Fruit fly (Drosophila melanogaster) whole organism, embryonic: ENCODE results near the gene Spt20.

ENCODE experiments used
- Abd-B ChIP-seq: fragments of 200-800 bp; sonication (Bioruptor generic); optimal IDR thresholded peaks from 2 replicates; lab custom pipeline; 2018; ENCODE audit warnings: missing biosample characterization, mild to moderate bottlenecking, missing genetic modification characterization, moderate library complexity
- Adf1 ChIP-seq: fragments of 200-800 bp; sonication (Bioruptor generic); IDR thresholded peaks from 2 replicates; pipeline ENCODE4 v1.3.6; 2022; ENCODE audit warnings: missing biosample characterization, missing genetic modification characterization
- Blimp-1 ChIP-seq: fragments of 200-800 bp; sonication (Bioruptor generic); optimal IDR thresholded peaks from 3 replicates; lab custom pipeline; 2018; ENCODE audit warnings: missing biosample characterization, missing genetic modification characterization, mild to moderate bottlenecking, moderate library complexity, missing genetic modification reagents
- CG1024 ChIP-seq: fragments of 200-800 bp; sonication (Bioruptor generic); IDR thresholded peaks from 2 replicates; pipeline ENCODE4 v1.3.6; 2022; ENCODE audit warnings: missing biosample characterization, missing genetic modification characterization
- CG10462 ChIP-seq: fragments of 200-800 bp; sonication (Bioruptor generic); optimal IDR thresholded peaks from 2 replicates; lab custom pipeline; 2016; ENCODE audit warnings: missing biosample characterization, missing genetic modification characterization
- CG10543 ChIP-seq: fragments of 200-800 bp; sonication (Bioruptor generic); optimal IDR thresholded peaks from 3 replicates; lab custom pipeline; 2017; ENCODE audit warnings: missing biosample characterization, mild to moderate bottlenecking, missing genetic modification characterization, moderate library complexity
- CG10565 ChIP-seq: fragments of 200-800 bp; sonication (Bioruptor generic); optimal IDR thresholded peaks from 3 replicates; lab custom pipeline; 2016; ENCODE audit warnings: missing biosample characterization, mild to moderate bottlenecking, missing genetic modification characterization
- CG15269 ChIP-seq: fragments of 200-800 bp; sonication (Bioruptor generic); optimal IDR thresholded peaks from 2 replicates; lab custom pipeline; 2018; ENCODE audit warnings: missing biosample characterization, mild to moderate bottlenecking, missing genetic modification characterization, moderate library complexity
- CG16813 ChIP-seq: fragments of 200-800 bp; sonication (Bioruptor generic); IDR thresholded peaks from 3 replicates; pipeline ENCODE4 v1.3.6; 2022; ENCODE audit warnings: missing biosample characterization, missing genetic modification characterization; ENCODE audit not compliant: partially characterized antibody
- CG16815 ChIP-seq: fragments of 200-800 bp; sonication (Bioruptor generic); optimal IDR thresholded peaks from 3 replicates; lab custom pipeline; 2017; ENCODE audit warnings: missing biosample characterization, mild to moderate bottlenecking, missing genetic modification characterization
- CG17361 ChIP-seq: fragments of 200-800 bp; sonication (Bioruptor generic); IDR thresholded peaks from 3 replicates; pipeline ENCODE4 v1.3.6; 2022; ENCODE audit warnings: missing biosample characterization, missing genetic modification characterization
- CG17612 ChIP-seq: fragments of 200-800 bp; sonication (Bioruptor generic); IDR thresholded peaks from 2 replicates; pipeline ENCODE4 v1.3.6; 2022; ENCODE audit warnings: missing biosample characterization, missing genetic modification characterization
- CG17912 ChIP-seq: fragments of 200-800 bp; sonication (Bioruptor generic); optimal IDR thresholded peaks from 2 replicates; lab custom pipeline; 2018; ENCODE audit warnings: missing biosample characterization, mild to moderate bottlenecking, missing genetic modification characterization
- CG2116 ChIP-seq: fragments of 200-800 bp; sonication (Bioruptor generic); optimal IDR thresholded peaks from 3 replicates; lab custom pipeline; 2018; ENCODE audit warnings: missing biosample characterization, mild to moderate bottlenecking, missing genetic modification characterization
- CG2875 ChIP-seq: fragments of 200-800 bp; sonication (Bioruptor generic); optimal IDR thresholded peaks from 2 replicates; lab custom pipeline; 2017; ENCODE audit warnings: missing biosample characterization, mild to moderate bottlenecking, missing genetic modification characterization, missing genetic modification reagents
- CG42726 ChIP-seq: fragments of 200-800 bp; sonication (Bioruptor generic); IDR thresholded peaks from 2 replicates; pipeline ENCODE4 v1.3.6; 2022; ENCODE audit warnings: missing biosample characterization, missing genetic modification characterization; ENCODE audit not compliant: partially characterized antibody
- CG43689 ChIP-seq: fragments of 200-800 bp; sonication (Bioruptor generic); IDR thresholded peaks from 2 replicates; pipeline ENCODE4 v1.3.6; 2022; ENCODE audit warnings: missing biosample characterization, missing genetic modification characterization
- CG4404 ChIP-seq: fragments of 200-800 bp; sonication (Bioruptor generic); IDR thresholded peaks from 2 replicates; pipeline ENCODE4 v1.3.6; 2022; ENCODE audit warnings: missing biosample characterization, missing genetic modification characterization
- CG8478 ChIP-seq: fragments of >200 bp; optimal IDR thresholded peaks from 2 replicates; lab custom pipeline; 2018
- CG9727 ChIP-seq: fragments of 200-800 bp; sonication (Bioruptor generic); optimal IDR thresholded peaks from 3 replicates; lab custom pipeline; 2017; ENCODE audit warnings: missing biosample characterization, mild to moderate bottlenecking, missing genetic modification characterization
- D ChIP-seq, 2 experiments: fragments of 200-800 bp in 1 of 2; fragments of >200 bp in 1 of 2; sonication (Bioruptor generic) in 1 of 2; optimal IDR thresholded peaks; 2 replicates in 1 of 2; 3 replicates in 1 of 2; lab custom pipeline; 2017; ENCODE audit warnings: mild to moderate bottlenecking in 1 of 2, missing biosample characterization in 1 of 2, missing genetic modification characterization in 1 of 2, missing genetic modification reagents in 1 of 2
- D19A ChIP-seq: fragments of 200-800 bp; optimal IDR thresholded peaks from 3 replicates; lab custom pipeline; 2019; ENCODE audit warnings: missing biosample characterization, mild to moderate bottlenecking, missing genetic modification characterization, moderate library complexity
- Dbx ChIP-seq: fragments of 200-800 bp; sonication (Bioruptor generic); IDR thresholded peaks from 3 replicates; pipeline ENCODE4 v1.3.6; 2022; ENCODE audit warnings: missing biosample characterization, missing genetic modification characterization
- Ets65A ChIP-seq: fragments of 200-800 bp; sonication (Bioruptor generic); peaks from one replicate; lab custom pipeline; 2016; ENCODE audit warnings: missing biosample characterization, missing genetic modification characterization
- GATAe ChIP-seq: fragments of 200-800 bp; sonication (Bioruptor generic); conservative IDR thresholded peaks from 2 replicates; pipeline ENCODE4 v1.3.6; 2022; ENCODE audit warnings: missing biosample characterization, missing genetic modification characterization
- H2.0 ChIP-seq: fragments of 200-800 bp; sonication (Bioruptor generic); IDR thresholded peaks from 2 replicates; pipeline ENCODE4 v1.3.6; 2022; ENCODE audit warnings: missing biosample characterization, missing genetic modification characterization
- HHEX ChIP-seq: fragments of 200-800 bp; sonication (Bioruptor generic); optimal IDR thresholded peaks from 3 replicates; lab custom pipeline; 2017; ENCODE audit warnings: missing biosample characterization, mild to moderate bottlenecking, missing genetic modification characterization, missing genetic modification reagents
- Nf-YA ChIP-seq: fragments of 200-800 bp; sonication (Bioruptor generic); IDR thresholded peaks from 2 replicates; pipeline ENCODE4 v1.3.6; 2022; ENCODE audit warnings: missing biosample characterization, missing genetic modification characterization
- Oaz ChIP-seq: fragments of 200-800 bp; sonication (Bioruptor generic); IDR thresholded peaks from 2 replicates; pipeline ENCODE4 v1.3.6; 2022; ENCODE audit warnings: missing biosample characterization, missing genetic modification characterization
- Poxn ChIP-seq: fragments of 200-800 bp; sonication (Bioruptor generic); IDR thresholded peaks from 2 replicates; pipeline ENCODE4 v1.3.6; 2022; ENCODE audit warnings: missing biosample characterization, missing genetic modification characterization
- Scr ChIP-seq: fragments of 200-800 bp; sonication (Bioruptor generic); IDR thresholded peaks from 2 replicates; pipeline ENCODE4 v1.3.6; 2022; ENCODE audit warnings: missing biosample characterization, missing genetic modification characterization; ENCODE audit not compliant: partially characterized antibody
- Spps ChIP-seq: fragments of 200-800 bp; sonication (Bioruptor generic); optimal IDR thresholded peaks from 2 replicates; lab custom pipeline; 2018; ENCODE audit warnings: missing biosample characterization, mild to moderate bottlenecking, missing genetic modification characterization
- Stat92E ChIP-seq, 3 experiments: fragments of >200 bp in 2 of 3; fragments of 200-800 bp in 1 of 3; sonication (Bioruptor generic) in 1 of 3; optimal IDR thresholded peaks; 2 replicates each; lab custom pipeline; 2017 to 2019; ENCODE audit warnings: missing biosample characterization in 3 of 3, missing genetic modification characterization in 3 of 3, mild to moderate bottlenecking in 1 of 3, moderate library complexity in 1 of 3
- Taf1 ChIP-seq: fragments of 200-800 bp; sonication (Bioruptor generic); IDR thresholded peaks from 2 replicates; pipeline ENCODE4 v1.3.6; 2022; ENCODE audit warnings: missing biosample characterization, missing genetic modification characterization
- ash1 ChIP-seq: fragments of 200-800 bp; sonication (Bioruptor generic); optimal IDR thresholded peaks from 2 replicates; lab custom pipeline; 2018; ENCODE audit warnings: missing biosample characterization, mild to moderate bottlenecking, missing genetic modification characterization
- bsh ChIP-seq, 2 experiments: fragments of 200-800 bp; sonication (Bioruptor generic); optimal IDR thresholded peaks; 2 replicates each; lab custom pipeline; 2017 to 2018; ENCODE audit warnings: mild to moderate bottlenecking in 2 of 2, missing biosample characterization in 2 of 2, missing genetic modification characterization in 2 of 2, moderate library complexity in 1 of 2
- cg ChIP-seq: fragments of 200-800 bp; sonication (Bioruptor generic); optimal IDR thresholded peaks from 3 replicates; lab custom pipeline; 2019; ENCODE audit warnings: missing biosample characterization, mild to moderate bottlenecking, missing genetic modification characterization, moderate library complexity
- chif ChIP-seq, 2 experiments: fragments of 200-800 bp; sonication (Bioruptor generic); optimal IDR thresholded peaks; 3 replicates each; lab custom pipeline; 2016; ENCODE audit warnings: missing biosample characterization in 2 of 2, missing genetic modification characterization in 2 of 2
- crp ChIP-seq, 2 experiments: fragments of 200-800 bp; sonication (Bioruptor generic); optimal IDR thresholded peaks; 2 replicates in 1 of 2; 3 replicates in 1 of 2; lab custom pipeline; 2017; ENCODE audit warnings: missing biosample characterization in 2 of 2, missing genetic modification characterization in 2 of 2, mild to moderate bottlenecking in 1 of 2, moderate library complexity in 1 of 2
- cwo ChIP-seq: fragments of 200-800 bp; sonication (Bioruptor generic); optimal IDR thresholded peaks from 3 replicates; lab custom pipeline; 2017; ENCODE audit warnings: missing biosample characterization, missing genetic modification characterization, mild to moderate bottlenecking, moderate library complexity, missing genetic modification reagents
- dati ChIP-seq: fragments of 200-800 bp; sonication (Bioruptor generic); IDR thresholded peaks from 2 replicates; pipeline ENCODE4 v1.3.6; 2022; ENCODE audit warnings: missing biosample characterization, missing genetic modification characterization
- ems ChIP-seq: fragments of 200-800 bp; sonication (Bioruptor generic); optimal IDR thresholded peaks from 3 replicates; lab custom pipeline; 2016; ENCODE audit warnings: missing biosample characterization, missing genetic modification characterization
- ham ChIP-seq: fragments of 200-800 bp; sonication (Bioruptor generic); IDR thresholded peaks from 2 replicates; pipeline ENCODE4 v1.3.6; 2022; ENCODE audit warnings: missing biosample characterization, missing genetic modification characterization
- nerfin-1 ChIP-seq: fragments of 200-800 bp; sonication (Bioruptor generic); optimal IDR thresholded peaks from 3 replicates; lab custom pipeline; 2019; ENCODE audit warnings: missing biosample characterization, mild to moderate bottlenecking, missing genetic modification characterization, moderate library complexity
- rib ChIP-seq: fragments of 200-800 bp; sonication (Bioruptor generic); IDR thresholded peaks from 2 replicates; pipeline ENCODE4 v1.3.6; 2022; ENCODE audit warnings: missing biosample characterization, missing genetic modification characterization
- twi ChIP-seq: fragments of 200-800 bp; optimal IDR thresholded peaks from 2 replicates; lab custom pipeline; 2019; ENCODE audit warnings: missing biosample characterization, mild to moderate bottlenecking, missing genetic modification characterization, moderate library complexity
- vfl ChIP-seq: fragments of 200-800 bp; sonication (Bioruptor generic); optimal IDR thresholded peaks from 2 replicates; lab custom pipeline; 2016; ENCODE audit warnings: missing biosample characterization, missing genetic modification characterization
- wdn ChIP-seq: fragments of 200-800 bp; sonication (Bioruptor generic); IDR thresholded peaks from 2 replicates; pipeline ENCODE4 v1.3.6; 2022; ENCODE audit warnings: missing biosample characterization, missing genetic modification characterization

Gene Spt20

DNA sequence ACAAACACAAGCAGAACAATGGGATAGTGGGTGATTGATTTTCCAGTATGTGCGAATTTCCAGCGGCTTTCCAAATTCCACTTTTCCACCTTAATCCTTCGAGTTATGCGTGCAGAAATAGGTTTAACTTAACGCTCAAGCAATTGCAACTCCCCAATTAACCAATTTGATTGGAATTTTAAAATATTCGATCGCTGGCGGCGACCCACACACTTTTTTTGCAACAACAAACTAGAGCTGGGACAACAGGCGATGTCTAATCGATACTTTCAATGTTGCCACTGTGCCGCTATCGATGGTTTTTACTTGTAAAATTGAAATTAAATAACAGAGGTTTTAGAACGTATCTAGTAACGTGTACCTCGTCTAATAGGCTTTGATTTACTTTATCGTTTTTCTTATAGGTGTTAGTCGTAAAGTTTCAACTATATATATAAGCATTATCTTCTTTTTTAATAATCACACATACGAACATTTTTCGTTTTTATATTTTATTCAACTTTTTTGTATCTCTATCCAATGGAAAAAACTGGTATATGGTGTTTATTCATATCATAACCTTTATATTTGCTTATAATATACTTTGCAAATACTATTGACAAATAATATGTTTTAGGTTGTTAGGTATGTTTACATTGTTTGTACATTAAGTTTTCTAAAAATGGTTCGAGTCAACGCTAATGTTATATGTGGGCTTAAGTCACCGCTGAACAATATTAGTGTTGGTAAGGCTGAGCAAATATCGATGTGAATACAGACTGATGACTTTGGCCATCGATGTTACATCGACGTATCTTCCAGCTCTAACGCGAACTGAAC lies 16.3 kb upstream of the Spt20 start, which contains the start of the genes Abp1 and Tgi (continued):
- TF ChIP-seq vfl (GFP tag; lab: Kevin White, UChicago) (no peak), Poxn (GFP tag; lab: Robert Waterston, UW) (no peak), Stat92E (GFP tag; optimal IDR thresholded peaks at IDR 0.05; lab: Kevin White, UChicago) (no peak), CG10543 (GFP tag; lab: Kevin White, UChicago) (no peak), CG16813 (peak; percentile 77), ham (GFP tag; lab: Robert Waterston, UW) (no peak), cg (GFP tag; lab: Kevin White, UChicago) (peak; percentile 69), dati (no peak), Taf1 (no peak), CG43689 (GFP tag; lab: Robert Waterston, UW) (no peak), Oaz (no peak), Nf-YA (no peak), D19A (tag; lab: Kevin White, UChicago) (no peak), Blimp-1 (GFP tag; lab: Kevin White, UChicago) (no peak), CG8478 (no peak), twi (tag; lab: Kevin White, UChicago) (no peak), Abd-B (GFP tag; lab: Kevin White, UChicago) (peak; percentile 41), CG10462 (GFP tag; lab: Kevin White, UChicago) (no peak), HHEX (GFP tag; lab: Kevin White, UChicago) (no peak), CG2875 (GFP tag; lab: Kevin White, UChicago) (no peak), wdn (no peak), rib (GFP tag; lab: Robert Waterston, UW) (peak; percentile 66; the same call in 1 of the 2 replicates), CG9727 (GFP tag; lab: Kevin White, UChicago) (peak; percentile 6), nerfin-1 (tag; lab: Kevin White, UChicago) (no peak), bsh (GFP tag; optimal IDR thresholded peaks at IDR 0.05; lab: Kevin White, UChicago) (no peak), H2.0 (GFP tag; lab: Robert Waterston, UW) (no peak), CG1024 (GFP tag; lab: Robert Waterston, UW) (no peak), D (optimal IDR thresholded peaks at IDR 0.05; lab: Kevin White, UChicago) (no peak), D (GFP tag; optimal IDR thresholded peaks at IDR 0.05; lab: Kevin White, UChicago) (no peak), cwo (GFP tag; lab: Kevin White, UChicago) (no peak), crp (GFP tag; optimal IDR thresholded peaks at IDR 0.05; lab: Kevin White, UChicago) (no peak), CG42726 (GFP tag; lab: Robert Waterston, UW) (peak; percentile 93), Ets65A (GFP tag; lab: Kevin White, UChicago) (peak; percentile 86), CG17912 (GFP tag; lab: Kevin White, UChicago) (no peak), CG15269 (tag; lab: Kevin White, UChicago) (peak; percentile 21), Spps (tag; lab: Kevin White, UChicago) (no peak), ash1 (GFP tag; lab: Kevin White, UChicago) (no peak), ems (GFP tag; lab: Kevin White, UChicago) (no peak), CG16815 (GFP tag; lab: Kevin White, UChicago) (no peak), CG4404 (GFP tag; lab: Robert Waterston, UW) (no peak), CG17612 (GFP tag; lab: Robert Waterston, UW) (no peak), CG17361 (peak; percentile 34; the same call in 2 of the 3 replicates), CG2116 (GFP tag; lab: Kevin White, UChicago) (peak; percentile 73), GATAe (no peak), Dbx (GFP tag; lab: Robert Waterston, UW) (peak; percentile 54; the same call in 2 of the 3 replicates), Adf1 (GFP tag; lab: Robert Waterston, UW) (no peak), Scr (GFP tag; lab: Robert Waterston, UW) (peak; percentile 83), CG10565 (GFP tag; lab: Kevin White, UChicago) (no peak), chif (GFP tag; optimal IDR thresholded peaks at IDR 0.05; lab: Kevin White, UChicago) (no peak)
